Worm (Caenorhabditis elegans): Measurements from ENCODE around the gene vha-18.

- TF ChIP-seq efl-1 (optimal IDR thresholded peaks at IDR 0.05) (no peak), efl-1 (GFP tag; optimal IDR thresholded peaks at IDR 0.05 in 1 of 2) (no peak), mdl-1 (tag; optimal IDR thresholded peaks at IDR 0.05) (no peak), nhr-85 (tag) (no peak), unc-62 (GFP tag; optimal IDR thresholded peaks at IDR 0.05) (no peak), sptf-1 (tag; optimal IDR thresholded peaks at IDR 0.05) (no peak), hlh-4 (tag; optimal IDR thresholded peaks at IDR 0.05) (no peak), lin-39 (tag; optimal IDR thresholded peaks at IDR 0.05) (no peak)
These were observed 8.9 kb downstream of the vha-18 start for ce11 chrV:8404339-8404738.

All from whole organism, L1 larva.